Fruit fly (Drosophila melanogaster) Kc167 (cell line): ENCODE data around the gene CG34126.

Experiments used
- Sin3A ChIP-seq: fragments of >200 bp; optimal IDR thresholded peaks from 2 replicates; lab custom pipeline; 2018; ENCODE audit warnings: missing external identifiers
- insv ChIP-seq: fragments of >200 bp; optimal IDR thresholded peaks from 3 replicates; lab custom pipeline; 2018; ENCODE audit warnings: missing external identifiers
- psq ChIP-seq: fragments of >200 bp; optimal IDR thresholded peaks from 2 replicates; lab custom pipeline; 2017; ENCODE audit warnings: missing external identifiers

DNA sequence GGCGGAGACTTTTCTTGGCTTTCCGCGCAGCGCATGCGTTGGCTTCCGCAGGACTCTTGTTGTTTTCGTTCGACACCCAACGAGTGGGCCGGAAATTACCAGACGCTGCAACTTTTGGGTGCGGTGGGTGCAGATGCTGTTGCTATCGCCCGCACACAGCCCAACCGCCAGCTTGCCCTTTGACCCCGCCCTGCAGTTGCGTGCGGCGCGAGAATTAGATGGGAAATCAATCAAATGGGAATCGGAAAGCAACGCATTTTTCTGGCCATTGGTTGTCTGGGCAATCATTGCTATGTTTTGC is 24.0 kb downstream of the CG34126 start:
- TF ChIP-seq psq (no peak), insv (lab: Kevin White, UChicago) (no peak), Sin3A (lab: Kevin White, UChicago) (no peak)
